Worm (Caenorhabditis elegans) whole organism, late embryonic: ENCODE measurements around the gene aps-2.

Experiments
- C08G9.2 ChIP-seq: sonication (generic microtip); optimal IDR thresholded peaks from 2 replicates; lab custom pipeline; 2016; ENCODE audit warnings: mild to moderate bottlenecking, missing genetic modification characterization, moderate library complexity, missing compliant biosample characterization
- F13H6.1 ChIP-seq: sonication (generic microtip); optimal IDR thresholded peaks from 2 replicates; lab custom pipeline; 2016; ENCODE audit warnings: missing genetic modification characterization, missing compliant biosample characterization
- K09A11.1 ChIP-seq: sonication (generic microtip); optimal IDR thresholded peaks from 2 replicates; lab custom pipeline; 2017; ENCODE audit warnings: antibody characterized with exemption, mild to moderate bottlenecking, missing genetic modification characterization, missing compliant biosample characterization; ENCODE audit not compliant: insufficient read depth
- ahr-1 ChIP-seq: sonication (generic microtip); optimal IDR thresholded peaks from 2 replicates; lab custom pipeline; 2016; ENCODE audit warnings: missing genetic modification characterization, missing compliant biosample characterization
- ceh-18 ChIP-seq: sonication (generic microtip); optimal IDR thresholded peaks from 2 replicates; lab custom pipeline; 2016; ENCODE audit warnings: missing genetic modification characterization, missing compliant biosample characterization
- ceh-19 ChIP-seq: fragments of 200-800 bp; sonication (Bioruptor generic); optimal IDR thresholded peaks from 2 replicates; lab custom pipeline; 2018; ENCODE audit warnings: mild to moderate bottlenecking, missing genetic modification characterization, missing compliant biosample characterization
- ceh-2 ChIP-seq: sonication (generic microtip); optimal IDR thresholded peaks from 2 replicates; lab custom pipeline; 2016; ENCODE audit warnings: missing genotype, missing genetic modification characterization, missing compliant biosample characterization
- ceh-22 ChIP-seq: sonication (generic microtip); optimal IDR thresholded peaks from 2 replicates; lab custom pipeline; 2017; ENCODE audit warnings: missing biosample characterization, missing genetic modification characterization
- ceh-24 ChIP-seq: sonication (generic microtip); optimal IDR thresholded peaks from 2 replicates; lab custom pipeline; 2016; ENCODE audit warnings: mild to moderate bottlenecking, missing genetic modification characterization, missing compliant biosample characterization
- ceh-30 ChIP-seq: fragments of 150-350 bp; optimal IDR thresholded peaks from 2 replicates; lab custom pipeline; 2014; ENCODE audit warnings: missing biosample characterization, missing genetic modification characterization
- ceh-31 ChIP-seq: sonication (generic microtip); optimal IDR thresholded peaks from 2 replicates; lab custom pipeline; 2016; ENCODE audit warnings: missing genetic modification characterization, missing compliant biosample characterization
- ceh-34 ChIP-seq: sonication (generic microtip); optimal IDR thresholded peaks from 2 replicates; lab custom pipeline; 2016; ENCODE audit warnings: mild to moderate bottlenecking, missing genetic modification characterization, missing compliant biosample characterization
- ceh-45 ChIP-seq: fragments of 200-800 bp; sonication (Bioruptor generic); IDR thresholded peaks from 2 replicates; pipeline ENCODE4 v1.3.6; 2022; ENCODE audit warnings: missing genetic modification reagents, missing genetic modification characterization, missing compliant biosample characterization
- ceh-48 ChIP-seq: sonication (generic microtip); optimal IDR thresholded peaks from 2 replicates; lab custom pipeline; 2016; ENCODE audit warnings: missing genetic modification characterization, inconsistent platforms, missing compliant biosample characterization
- ceh-6 ChIP-seq: fragments of 200-800 bp; sonication (Bioruptor generic); optimal IDR thresholded peaks from 2 replicates; lab custom pipeline; 2018; ENCODE audit warnings: mild to moderate bottlenecking, missing genetic modification characterization, missing compliant biosample characterization
- che-1 ChIP-seq: sonication (generic microtip); optimal IDR thresholded peaks from 2 replicates; lab custom pipeline; 2016; ENCODE audit warnings: mild to moderate bottlenecking, missing genetic modification characterization, missing compliant biosample characterization
- elt-2 ChIP-seq: sonication (generic microtip); optimal IDR thresholded peaks from 2 replicates; lab custom pipeline; 2016; ENCODE audit warnings: missing genetic modification reagents, missing genetic modification characterization, missing compliant biosample characterization
- elt-4 ChIP-seq: sonication (generic microtip); optimal IDR thresholded peaks from 2 replicates; lab custom pipeline; 2016; ENCODE audit warnings: missing genetic modification characterization, missing compliant biosample characterization
- fax-1 ChIP-seq: sonication (generic microtip); optimal IDR thresholded peaks from 2 replicates; lab custom pipeline; 2016; ENCODE audit warnings: missing genotype, missing genetic modification characterization, missing compliant biosample characterization
- fkh-6 ChIP-seq: sonication (generic microtip); optimal IDR thresholded peaks from 2 replicates; lab custom pipeline; 2016; ENCODE audit warnings: missing genetic modification characterization, missing compliant biosample characterization
- gmeb-2 ChIP-seq: sonication (generic microtip); optimal IDR thresholded peaks from 2 replicates; lab custom pipeline; 2016; ENCODE audit warnings: missing genetic modification characterization, inconsistent platforms, missing compliant biosample characterization
- hlh-13 ChIP-seq: fragments of 200-800 bp; sonication (Bioruptor generic); optimal IDR thresholded peaks from 2 replicates; lab custom pipeline; 2018; ENCODE audit warnings: mild to moderate bottlenecking, missing genetic modification characterization, missing compliant biosample characterization
- hlh-30 ChIP-seq: sonication (generic microtip); optimal IDR thresholded peaks from 2 replicates; lab custom pipeline; 2017; ENCODE audit warnings: antibody characterized with exemption, missing genetic modification characterization, missing compliant biosample characterization; ENCODE audit not compliant: insufficient read depth
- hlh-6 ChIP-seq: sonication (generic microtip); optimal IDR thresholded peaks from 2 replicates; lab custom pipeline; 2016; ENCODE audit warnings: missing genotype, missing genetic modification characterization, missing compliant biosample characterization
- lim-6 ChIP-seq: sonication (generic microtip); optimal IDR thresholded peaks from 2 replicates; lab custom pipeline; 2016; ENCODE audit warnings: missing genetic modification characterization, missing compliant biosample characterization
- lin-11 ChIP-seq: fragments of 200-800 bp; sonication (Bioruptor generic); optimal IDR thresholded peaks from 2 replicates; lab custom pipeline; 2018; ENCODE audit warnings: mild to moderate bottlenecking, missing genetic modification characterization, missing compliant biosample characterization
- madf-2 ChIP-seq: sonication (generic microtip); optimal IDR thresholded peaks from 2 replicates; lab custom pipeline; 2017; ENCODE audit warnings: missing genetic modification characterization, missing compliant biosample characterization
- mec-3 ChIP-seq: sonication (generic microtip); optimal IDR thresholded peaks from 2 replicates; lab custom pipeline; 2016; ENCODE audit warnings: borderline replicate concordance, missing genetic modification characterization, missing compliant biosample characterization
- nfya-1 ChIP-seq: sonication (generic microtip); optimal IDR thresholded peaks from 2 replicates; lab custom pipeline; 2017; ENCODE audit warnings: missing genetic modification characterization, mild to moderate bottlenecking, missing compliant biosample characterization, antibody characterized with exemption, moderate library complexity
- nhr-11 ChIP-seq: fragments of 150-350 bp; optimal IDR thresholded peaks from 2 replicates; lab custom pipeline; 2014; ENCODE audit warnings: missing biosample characterization, missing genetic modification characterization
- nhr-232 ChIP-seq: sonication (generic microtip); optimal IDR thresholded peaks from 2 replicates; lab custom pipeline; 2016; ENCODE audit warnings: missing genetic modification characterization, missing compliant biosample characterization
- npax-4 ChIP-seq: sonication (generic microtip); optimal IDR thresholded peaks from 2 replicates; lab custom pipeline; 2016; ENCODE audit warnings: missing genetic modification characterization, missing compliant biosample characterization
- odd-2 ChIP-seq: sonication (generic microtip); optimal IDR thresholded peaks from 2 replicates; lab custom pipeline; 2017; ENCODE audit warnings: antibody characterized with exemption, mild to moderate bottlenecking, missing genetic modification characterization, missing compliant biosample characterization
- pag-3 ChIP-seq: sonication (generic microtip); optimal IDR thresholded peaks from 2 replicates; lab custom pipeline; 2016; ENCODE audit warnings: missing compliant biosample characterization, missing genetic modification characterization, borderline replicate concordance
- pat-9 ChIP-seq: fragments of 200-800 bp; sonication (Bioruptor generic); optimal IDR thresholded peaks from 2 replicates; lab custom pipeline; 2018; ENCODE audit warnings: mild to moderate bottlenecking, missing genetic modification characterization, moderate library complexity, missing compliant biosample characterization
- pha-2 ChIP-seq: sonication (generic microtip); optimal IDR thresholded peaks from 2 replicates; lab custom pipeline; 2017; ENCODE audit warnings: mild to moderate bottlenecking, missing genetic modification characterization, missing compliant biosample characterization
- pha-4 ChIP-seq: fragments of 150-350 bp; optimal IDR thresholded peaks from 2 replicates; lab custom pipeline; 2018; ENCODE audit warnings: missing biosample characterization, missing genetic modification reagents, missing genetic modification characterization
- pqm-1 ChIP-seq: sonication (generic microtip); optimal IDR thresholded peaks from 2 replicates; lab custom pipeline; 2016; ENCODE audit warnings: missing genetic modification characterization, missing compliant biosample characterization
- pros-1 ChIP-seq: fragments of 150-350 bp; optimal IDR thresholded peaks from 2 replicates; lab custom pipeline; 2014; ENCODE audit warnings: missing biosample characterization, missing genetic modification reagents, missing genetic modification characterization
- ref-2 ChIP-seq: sonication (generic microtip); optimal IDR thresholded peaks from 2 replicates; lab custom pipeline; 2016; ENCODE audit warnings: missing genetic modification characterization, missing compliant biosample characterization
- sdc-2 ChIP-seq: sonication (generic microtip); optimal IDR thresholded peaks from 2 replicates; lab custom pipeline; 2016; ENCODE audit warnings: missing genotype, missing genetic modification characterization, missing compliant biosample characterization
- sox-2 ChIP-seq: fragments of 200-800 bp; sonication (Bioruptor generic); IDR thresholded peaks from 2 replicates; pipeline ENCODE4 v1.3.6; 2022; ENCODE audit warnings: missing genetic modification reagents, missing genetic modification characterization, missing compliant biosample characterization
- syd-9 ChIP-seq: sonication (generic microtip); optimal IDR thresholded peaks from 2 replicates; lab custom pipeline; 2016; ENCODE audit warnings: mild to moderate bottlenecking, missing genetic modification characterization, moderate library complexity, missing compliant biosample characterization
- tbx-7 ChIP-seq: sonication (generic microtip); optimal IDR thresholded peaks from 2 replicates; lab custom pipeline; 2016; ENCODE audit warnings: missing genotype, missing genetic modification characterization, missing compliant biosample characterization
- unc-3 ChIP-seq, 2 experiments: fragments of 200-800 bp in 1 of 2; sonication (Bioruptor generic) in 1 of 2; sonication (generic microtip) in 1 of 2; conservative IDR thresholded peaks in 1 of 2; optimal IDR thresholded peaks in 1 of 2; 2 replicates each; pipeline versions ENCODE4 v1.3.6 to Lab custom; 2016 to 2022; ENCODE audit warnings: missing compliant biosample characterization in 2 of 2, missing genetic modification characterization in 2 of 2, missing genetic modification reagents in 1 of 2
- unc-42 ChIP-seq: sonication (generic microtip); optimal IDR thresholded peaks from 2 replicates; lab custom pipeline; 2016; ENCODE audit warnings: missing genotype, missing genetic modification characterization, missing compliant biosample characterization
- unc-55 ChIP-seq: sonication (generic microtip); optimal IDR thresholded peaks from 2 replicates; lab custom pipeline; 2017; ENCODE audit warnings: missing biosample characterization, missing genetic modification reagents, missing genetic modification characterization
- unc-86 ChIP-seq: sonication (generic microtip); optimal IDR thresholded peaks from 2 replicates; lab custom pipeline; 2016; ENCODE audit warnings: missing genetic modification characterization, missing compliant biosample characterization
- ztf-16 ChIP-seq: sonication (generic microtip); optimal IDR thresholded peaks from 2 replicates; lab custom pipeline; 2017; ENCODE audit warnings: missing genetic modification characterization, missing compliant biosample characterization

aps-2 gene

ce11 chrX:4444073-4444472 is 14.0 kb upstream of the aps-2 start (continued):
- TF ChIP-seq ahr-1 (tag; lab: Kevin White, UChicago) (peak; percentile 32), ceh-31 (tag; lab: Kevin White, UChicago) (peak; percentile 11), nhr-11 (tag; lab: Kevin White, UChicago) (no peak), ceh-48 (tag; lab: Kevin White, UChicago) (peak; percentile 51), sdc-2 (tag; lab: Kevin White, UChicago) (peak; percentile 79), ceh-24 (tag; lab: Kevin White, UChicago) (no peak), fax-1 (tag; lab: Kevin White, UChicago) (peak; percentile 39), unc-86 (peak; percentile 66), nfya-1 (no peak), mec-3 (no peak), unc-42 (tag; lab: Kevin White, UChicago) (no peak), hlh-13 (GFP tag; lab: Kevin White, UChicago) (peak; percentile 56), elt-2 (tag; lab: Kevin White, UChicago) (peak; percentile 61), ceh-22 (tag; lab: Kevin White, UChicago) (no peak), ceh-45 (GFP tag; lab: Robert Waterston, UW) (peak; percentile 62), hlh-30 (tag; lab: Kevin White, UChicago) (peak; percentile 40), pag-3 (no peak), sox-2 (GFP tag; lab: Robert Waterston, UW) (peak; percentile 81), syd-9 (peak; percentile 70), npax-4 (tag; lab: Kevin White, UChicago) (peak; percentile 28), K09A11.1 (tag; lab: Kevin White, UChicago) (peak; percentile 57), unc-55 (GFP tag; lab: Kevin White, UChicago) (no peak), fkh-6 (peak; percentile 49), ceh-34 (tag; lab: Kevin White, UChicago) (peak; percentile 44), madf-2 (tag; lab: Kevin White, UChicago) (peak; percentile 67), ztf-16 (tag; lab: Kevin White, UChicago) (peak; percentile 62), unc-3 (GFP tag; conservative IDR thresholded peaks at IDR 0.05; lab: Robert Waterston, UW) (peak; percentile 84; the same call in 1 of the 2 replicates), unc-3 (tag; optimal IDR thresholded peaks at IDR 0.05; lab: Kevin White, UChicago) (peak; percentile 58), elt-4 (tag; lab: Kevin White, UChicago) (no peak), gmeb-2 (tag; lab: Kevin White, UChicago) (peak; percentile 74), pqm-1 (no peak), pat-9 (no peak), ceh-30 (tag; lab: Kevin White, UChicago) (no peak), ceh-19 (peak; percentile 65), ceh-2 (tag; lab: Kevin White, UChicago) (peak; percentile 30), pros-1 (tag; lab: Kevin White, UChicago) (no peak), pha-2 (tag; lab: Kevin White, UChicago) (no peak), ref-2 (tag; lab: Kevin White, UChicago) (peak; percentile 58), hlh-6 (tag; lab: Kevin White, UChicago) (peak; percentile 91)

ce11 chrX:4444843-4445242 is 13.2 kb upstream of the aps-2 start:
- TF ChIP-seq nfya-1, result peak; percentile 7
- TF ChIP-seq tbx-7 (tag; lab: Kevin White, UChicago), result no peak
- TF ChIP-seq K09A11.1 (tag; lab: Kevin White, UChicago), result no peak
- TF ChIP-seq madf-2 (tag; lab: Kevin White, UChicago), result no peak
- TF ChIP-seq odd-2, result no peak
- no peak for TF ChIP-seq pros-1 (tag; lab: Kevin White, UChicago)
- TF ChIP-seq fkh-6, result no peak
- no peak for TF ChIP-seq lim-6
- peak; percentile 21 for TF ChIP-seq che-1 (tag; lab: Kevin White, UChicago)
- TF ChIP-seq ceh-24 (tag; lab: Kevin White, UChicago), result no peak
- TF ChIP-seq ceh-18 (tag; lab: Kevin White, UChicago), result no peak
- TF ChIP-seq nhr-11 (tag; lab: Kevin White, UChicago), result no peak
- TF ChIP-seq elt-4 (tag; lab: Kevin White, UChicago), result no peak
- TF ChIP-seq ceh-6 (GFP tag; lab: Kevin White, UChicago), result peak; percentile 8
- TF ChIP-seq ceh-19, result no peak
- no peak for TF ChIP-seq ztf-16 (tag; lab: Kevin White, UChicago)
- peak; percentile 8 for TF ChIP-seq ceh-34 (tag; lab: Kevin White, UChicago)
- TF ChIP-seq F13H6.1 (tag; lab: Kevin White, UChicago), result no peak
- no peak for TF ChIP-seq C08G9.2 (tag; lab: Kevin White, UChicago)
- no peak for TF ChIP-seq unc-3 (GFP tag; conservative IDR thresholded peaks at IDR 0.05; lab: Robert Waterston, UW)
- no peak for TF ChIP-seq unc-3 (tag; optimal IDR thresholded peaks at IDR 0.05; lab: Kevin White, UChicago)
- TF ChIP-seq pha-4 (tag; lab: Kevin White, UChicago), result no peak
- TF ChIP-seq elt-2 (tag; lab: Kevin White, UChicago), result peak; percentile 15
- peak; percentile 4 for TF ChIP-seq lin-11 (tag; lab: Kevin White, UChicago)
- no peak for TF ChIP-seq nhr-232 (tag; lab: Kevin White, UChicago)
